Fruit fly (Drosophila melanogaster): ENCODE measurements around the gene CG33060.

dm6 chr3L:16333013-16333412, 2.2 kb downstream of the CG33060 start, which contains the start of gene CG13056:
- TF ChIP-seq pan (optimal IDR thresholded peaks at IDR 0.05), result no peak
- no peak for TF ChIP-seq Dll (optimal IDR thresholded peaks at IDR 0.05)
- no peak for TF ChIP-seq EcR (GFP tag; optimal IDR thresholded peaks at IDR 0.05)
- no peak for TF ChIP-seq psq (optimal IDR thresholded peaks at IDR 0.05)
- no peak for TF ChIP-seq usp (GFP tag; optimal IDR thresholded peaks at IDR 0.05)
- no peak for TF ChIP-seq CG8478 (optimal IDR thresholded peaks at IDR 0.05)

Measured in whole organism.